Fruit fly (Drosophila melanogaster) whole organism, prepupa: Measurements from ENCODE around the gene CG7370.

Experiments used
- CG6854 ChIP-seq: fragments of 200-800 bp; sonication (Bioruptor generic); optimal IDR thresholded peaks from 2 replicates; lab custom pipeline; 2017; ENCODE audit warnings: missing biosample characterization, mild to moderate bottlenecking, missing genetic modification characterization
- Eip93F ChIP-seq: fragments of 200-800 bp; sonication (Bioruptor generic); optimal IDR thresholded peaks from 2 replicates; lab custom pipeline; 2016; ENCODE audit warnings: missing biosample characterization, mild to moderate bottlenecking, missing genetic modification characterization
- Sox102F ChIP-seq: fragments of 200-800 bp; sonication (Bioruptor generic); optimal IDR thresholded peaks from 2 replicates; lab custom pipeline; 2016; ENCODE audit warnings: missing biosample characterization, mild to moderate bottlenecking, missing genetic modification characterization
- fkh ChIP-seq: fragments of 200-800 bp; sonication (Bioruptor generic); optimal IDR thresholded peaks from 3 replicates; lab custom pipeline; 2017; ENCODE audit warnings: missing biosample characterization, mild to moderate bottlenecking, missing genetic modification characterization, moderate library complexity

DNA sequence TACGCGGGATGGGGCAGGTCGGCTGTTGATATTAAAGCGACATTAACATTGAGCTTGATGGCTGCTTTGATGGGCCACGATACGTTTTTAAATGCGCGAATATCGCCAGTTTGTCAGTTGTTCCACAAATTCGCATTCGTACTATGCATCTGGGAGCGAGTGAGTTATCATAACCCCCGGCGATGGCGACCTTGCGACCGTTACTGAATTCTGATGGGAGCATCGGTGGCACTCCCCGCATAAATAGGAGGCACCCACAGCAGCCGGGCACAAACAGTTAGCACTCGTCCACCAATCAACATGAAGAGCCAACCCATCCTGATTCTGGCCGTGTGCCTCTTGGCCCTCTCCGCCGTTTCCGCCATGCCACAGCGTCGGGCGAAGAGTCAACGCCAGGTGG, 12.8 kb upstream of the CG7370 start, which contains the start of gene CG14564:
- TF ChIP-seq CG6854 (no peak), Eip93F (GFP tag; lab: Kevin White, UChicago) (no peak), Sox102F (GFP tag; lab: Kevin White, UChicago) (no peak), fkh (no peak)
